Worm (Caenorhabditis elegans) whole organism, L2 larva: ENCODE results near the gene T01B7.9.

Experiments
- C34F6.9 ChIP-seq: fragments of 150-350 bp; optimal IDR thresholded peaks from 2 replicates; lab custom pipeline; 2014; ENCODE audit warnings: missing biosample characterization, missing genetic modification characterization
- F13H6.1 ChIP-seq: sonication (generic microtip); optimal IDR thresholded peaks from 2 replicates; lab custom pipeline; 2016; ENCODE audit warnings: missing genetic modification characterization, missing compliant biosample characterization
- alr-1 ChIP-seq: fragments of 150-350 bp; optimal IDR thresholded peaks from 2 replicates; lab custom pipeline; 2014; ENCODE audit warnings: missing biosample characterization, missing genetic modification characterization
- ama-1 ChIP-seq: fragments of 150-350 bp; optimal IDR thresholded peaks from 2 replicates; lab custom pipeline; 2018; ENCODE audit warnings: inconsistent platforms
- blmp-1 ChIP-seq: sonication (generic microtip); optimal IDR thresholded peaks from 2 replicates; lab custom pipeline; 2017; ENCODE audit warnings: missing genetic modification characterization, mild to moderate bottlenecking, missing compliant biosample characterization, antibody characterized with exemption, moderate library complexity; ENCODE audit not compliant: insufficient read depth
- ceh-16 ChIP-seq: fragments of 150-350 bp; optimal IDR thresholded peaks from 2 replicates; lab custom pipeline; 2014; ENCODE audit warnings: missing biosample characterization, missing genetic modification characterization
- ceh-82 ChIP-seq: fragments of 150-350 bp; optimal IDR thresholded peaks from 2 replicates; lab custom pipeline; 2014; ENCODE audit warnings: missing biosample characterization, missing genetic modification characterization
- crh-2 ChIP-seq: sonication (generic microtip); optimal IDR thresholded peaks from 2 replicates; lab custom pipeline; 2017; ENCODE audit warnings: missing biosample characterization, missing genetic modification characterization
- lin-11 ChIP-seq: fragments of 150-350 bp; sonication (generic microtip); optimal IDR thresholded peaks from 2 replicates; lab custom pipeline; 2014; ENCODE audit warnings: missing biosample characterization, missing genetic modification characterization, inconsistent platforms, mixed read lengths
- lin-13 ChIP-seq: fragments of 150-350 bp; optimal IDR thresholded peaks from 2 replicates; lab custom pipeline; 2014; ENCODE audit warnings: missing biosample characterization, missing genetic modification reagents, missing genetic modification characterization
- lin-39 ChIP-seq: fragments of 150-350 bp; optimal IDR thresholded peaks from 2 replicates; lab custom pipeline; 2014; ENCODE audit warnings: missing biosample characterization, missing genetic modification reagents, missing genetic modification characterization
- lsy-2 ChIP-seq, 2 experiments: fragments of 150-350 bp in 1 of 2; sonication (generic microtip) in 1 of 2; optimal IDR thresholded peaks; 2 replicates each; lab custom pipeline; 2014 to 2017; ENCODE audit warnings: missing biosample characterization in 2 of 2, missing genetic modification characterization in 2 of 2
- mbf-1 ChIP-seq: sonication (generic microtip); optimal IDR thresholded peaks from 2 replicates; lab custom pipeline; 2017; ENCODE audit warnings: missing biosample characterization, missing genetic modification characterization
- mdl-1 ChIP-seq, 2 experiments: fragments of 150-350 bp in 1 of 2; sonication (generic microtip) in 1 of 2; optimal IDR thresholded peaks; 2 replicates each; lab custom pipeline; 2017; ENCODE audit warnings: missing biosample characterization in 2 of 2, missing genetic modification characterization in 2 of 2
- nhr-11 ChIP-seq: fragments of 150-350 bp; optimal IDR thresholded peaks from 2 replicates; lab custom pipeline; 2014; ENCODE audit warnings: missing biosample characterization, missing genetic modification characterization
- nhr-129 ChIP-seq: fragments of 150-350 bp; optimal IDR thresholded peaks from 2 replicates; lab custom pipeline; 2014; ENCODE audit warnings: missing biosample characterization, missing genetic modification characterization
- nhr-21 ChIP-seq: fragments of 150-350 bp; optimal IDR thresholded peaks from 2 replicates; lab custom pipeline; 2014; ENCODE audit warnings: missing biosample characterization, missing genetic modification characterization
- nhr-23 ChIP-seq: fragments of 150-350 bp; optimal IDR thresholded peaks from 2 replicates; lab custom pipeline; 2014; ENCODE audit warnings: missing biosample characterization, missing genetic modification reagents, missing genetic modification characterization
- nhr-25 ChIP-seq: fragments of 150-350 bp; sonication (generic microtip); optimal IDR thresholded peaks from 3 replicates; lab custom pipeline; 2014; ENCODE audit warnings: missing biosample characterization, missing genetic modification characterization
- nhr-6 ChIP-seq: fragments of 150-350 bp; optimal IDR thresholded peaks from 2 replicates; lab custom pipeline; 2014; ENCODE audit warnings: missing biosample characterization, missing genetic modification characterization
- nhr-77 ChIP-seq: fragments of 150-350 bp; optimal IDR thresholded peaks from 2 replicates; lab custom pipeline; 2014; ENCODE audit warnings: missing biosample characterization, missing genetic modification characterization
- sem-4 ChIP-seq: fragments of 150-350 bp; optimal IDR thresholded peaks from 2 replicates; lab custom pipeline; 2014; ENCODE audit warnings: missing biosample characterization, missing genetic modification reagents, missing genetic modification characterization
- sma-3 ChIP-seq: sonication (generic microtip); optimal IDR thresholded peaks from 2 replicates; lab custom pipeline; 2016; ENCODE audit warnings: missing genetic modification reagents, missing genetic modification characterization, missing compliant biosample characterization
- sma-9 ChIP-seq, 2 experiments: fragments of 150-350 bp in 1 of 2; sonication (generic microtip) in 1 of 2; optimal IDR thresholded peaks; 2 replicates each; lab custom pipeline; 2014 to 2016; ENCODE audit warnings: missing genetic modification characterization in 2 of 2, mild to moderate bottlenecking in 1 of 2, missing biosample characterization in 1 of 2, missing compliant biosample characterization in 1 of 2, missing genetic modification reagents in 1 of 2, moderate library complexity in 1 of 2
- snpc-4 ChIP-seq: fragments of 150-350 bp; optimal IDR thresholded peaks from 2 replicates; lab custom pipeline; 2014; ENCODE audit warnings: missing biosample characterization, missing genetic modification characterization
- unc-62 ChIP-seq: fragments of 150-350 bp; optimal IDR thresholded peaks from 2 replicates; lab custom pipeline; 2014; ENCODE audit warnings: missing biosample characterization, missing genetic modification reagents, missing genetic modification characterization
- ztf-1 ChIP-seq: fragments of 200-800 bp; sonication (Bioruptor generic); conservative IDR thresholded peaks from 2 replicates; pipeline ENCODE4 v1.3.6; 2022; ENCODE audit warnings: missing genetic modification characterization, missing compliant biosample characterization
- ztf-11 ChIP-seq: sonication (generic microtip); optimal IDR thresholded peaks from 2 replicates; lab custom pipeline; 2017; ENCODE audit warnings: missing biosample characterization, missing genetic modification characterization
- ztf-4 ChIP-seq: fragments of 150-350 bp; optimal IDR thresholded peaks from 2 replicates; lab custom pipeline; 2014; ENCODE audit warnings: missing biosample characterization, missing genetic modification characterization

T01B7.9 gene

ce11 chrII:8750056-8750455 is 23.5 kb upstream of the T01B7.9 start:
- peak; percentile 98 for TF ChIP-seq blmp-1
- peak; percentile 13 for TF ChIP-seq nhr-129 (tag; lab: Kevin White, UChicago)
- no peak for TF ChIP-seq lin-39 (tag; lab: Kevin White, UChicago)
- no peak for TF ChIP-seq nhr-23 (tag; lab: Kevin White, UChicago)
- TF ChIP-seq lin-11: no peak

DNA sequence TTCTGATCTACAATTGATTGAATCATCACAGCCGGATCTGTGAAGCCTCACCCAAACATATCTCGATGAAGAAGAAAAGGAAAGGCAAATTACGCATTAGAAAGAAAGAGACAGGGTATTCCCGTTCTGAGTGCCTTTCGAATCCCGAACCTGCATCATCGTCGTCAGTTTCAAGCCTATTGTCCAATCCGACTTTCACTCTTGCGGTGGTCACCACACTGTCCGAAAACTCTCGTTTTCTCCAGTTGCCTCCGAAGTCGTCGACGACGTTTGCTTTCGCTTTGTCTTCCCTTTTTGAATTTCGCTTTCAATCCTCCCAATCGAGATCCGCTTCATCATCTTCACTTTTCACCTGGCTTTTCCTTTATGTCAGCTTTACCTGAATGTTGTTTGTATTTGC is 22.5 kb upstream of the T01B7.9 start:
- peak; percentile 98 for TF ChIP-seq blmp-1
- no peak for TF ChIP-seq unc-62
- TF ChIP-seq, all 48 proteins: peak for 1

- no peak for TF ChIP-seq nhr-77 (tag; lab: Kevin White, UChicago)
- TF ChIP-seq alr-1: no peak
- no peak for TF ChIP-seq ztf-1
Measured at ce11 chrII:8748638-8749037, 22.0 kb upstream of the T01B7.9 start.

- TF ChIP-seq nhr-129 (tag; lab: Kevin White, UChicago): no peak
- TF ChIP-seq ceh-82 (tag; lab: Kevin White, UChicago): no peak
- TF ChIP-seq alr-1: no peak
- no peak for TF ChIP-seq nhr-23 (tag; lab: Kevin White, UChicago)
- TF ChIP-seq lsy-2 (tag; optimal IDR thresholded peaks at IDR 0.05; lab: Kevin White, UChicago): no peak
- no peak for TF ChIP-seq ztf-11
Measured at ce11 chrII:8747939-8748352, 21.3 kb upstream of the T01B7.9 start.

DNA sequence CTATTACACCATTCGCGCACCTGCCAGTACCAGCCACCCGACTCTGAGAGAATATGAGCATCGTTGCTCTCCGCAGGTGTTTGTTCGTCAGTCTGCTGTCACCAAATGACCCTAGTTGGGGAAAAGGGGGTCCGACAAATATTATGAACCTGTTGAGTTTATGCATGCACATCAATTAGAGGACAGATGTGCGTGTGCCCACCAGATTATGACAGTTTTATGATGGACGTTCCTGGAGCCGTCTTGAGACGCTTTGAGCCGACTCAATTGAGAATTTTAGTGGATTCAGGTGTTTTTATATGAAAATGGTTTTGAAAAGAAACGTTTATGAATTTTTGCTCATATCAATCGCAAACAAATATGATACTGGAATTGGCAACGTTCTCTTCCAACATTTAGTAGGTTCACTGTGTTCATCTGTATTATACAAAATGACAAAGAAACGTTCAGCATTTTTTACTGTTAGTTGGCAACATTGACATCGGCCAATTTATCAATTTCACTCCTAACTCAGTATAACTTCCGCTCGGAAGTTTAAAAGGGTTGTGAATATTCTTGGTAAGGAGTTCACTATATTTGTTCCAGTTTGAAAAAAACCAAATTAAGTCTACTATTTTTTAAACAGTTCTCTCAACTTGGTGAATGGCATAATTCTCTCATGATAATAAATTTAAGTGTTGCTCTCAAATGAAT is 20.8 kb upstream of the T01B7.9 start:
- TF ChIP-seq sma-9 (GFP tag; optimal IDR thresholded peaks at IDR 0.05; lab: Kevin White, UChicago) (peak; percentile 73), sma-9 (tag; optimal IDR thresholded peaks at IDR 0.05; lab: Kevin White, UChicago) (no peak), lin-39 (tag; lab: Kevin White, UChicago) (no peak), lin-13 (peak; percentile 51), F13H6.1 (tag; lab: Kevin White, UChicago) (peak; percentile 48), lin-11 (peak; percentile 23), ztf-4 (tag; lab: Kevin White, UChicago) (peak; percentile 93), nhr-6 (tag; lab: Kevin White, UChicago) (peak; percentile 1), sem-4 (peak; percentile 76), lsy-2 (tag; optimal IDR thresholded peaks at IDR 0.05; lab: Kevin White, UChicago) (peak in 1 of 2 experiments; percentile 55), mdl-1 (tag; optimal IDR thresholded peaks at IDR 0.05; lab: Kevin White, UChicago) (no peak), nhr-25 (tag; lab: Kevin White, UChicago) (peak; percentile 97), ama-1 (lab: Kevin White, UChicago) (peak; percentile 96), ceh-16 (no peak), nhr-129 (tag; lab: Kevin White, UChicago) (peak; percentile 75), C34F6.9 (tag; lab: Kevin White, UChicago) (peak; percentile 25), crh-2 (tag; lab: Kevin White, UChicago) (peak; percentile 17), nhr-21 (peak; percentile 82), nhr-11 (tag; lab: Kevin White, UChicago) (no peak), sma-3 (GFP tag; lab: Kevin White, UChicago) (peak; percentile 69), ztf-1 (0 out of 2 replicates have a peak, but pooled peaks have one; percentile 85), mbf-1 (tag; lab: Kevin White, UChicago) (no peak), snpc-4 (tag; lab: Kevin White, UChicago) (peak; percentile 1)
- TF ChIP-seq, all 48 proteins: peak for 17

DNA sequence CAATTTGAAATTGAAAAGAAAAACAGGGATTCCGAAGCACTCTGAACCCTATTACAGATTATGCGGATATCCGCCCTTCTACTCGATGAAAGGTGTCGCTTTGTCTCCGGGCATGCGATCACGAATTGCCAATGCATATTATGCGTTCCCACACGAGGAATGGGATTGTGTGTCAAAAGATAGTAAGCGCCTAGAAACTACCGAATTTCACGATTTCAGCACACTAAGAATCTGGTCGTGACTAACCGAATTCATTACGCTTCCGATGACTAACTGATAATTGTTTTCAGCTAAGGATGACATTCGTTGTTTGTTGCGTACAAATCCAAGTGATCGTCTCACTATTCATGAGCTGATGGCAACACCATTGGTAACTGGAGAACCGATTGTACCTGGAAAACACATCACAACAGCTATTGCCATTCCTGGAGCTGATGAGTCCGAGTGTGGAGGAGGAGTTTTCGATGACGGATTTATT is 19.7 kb upstream of the T01B7.9 start:
- TF ChIP-seq ama-1 (lab: Kevin White, UChicago): peak; percentile 52
- TF ChIP-seq sem-4: peak; percentile 56
- TF ChIP-seq lsy-2 (tag; optimal IDR thresholded peaks at IDR 0.05; lab: Kevin White, UChicago): no peak
- peak; percentile 25 for TF ChIP-seq nhr-25 (tag; lab: Kevin White, UChicago)
